Worm (Caenorhabditis elegans) whole organism, L1 larva: ENCODE measurements around the gene nspe-5.

Experiments used
- C16A3.4 ChIP-seq: fragments of 150-350 bp; optimal IDR thresholded peaks from 2 replicates; lab custom pipeline; 2014; ENCODE audit warnings: missing biosample characterization, missing genetic modification characterization
- C34B4.2 ChIP-seq: sonication (generic microtip); optimal IDR thresholded peaks from 2 replicates; lab custom pipeline; 2017; ENCODE audit warnings: mild to moderate bottlenecking, missing genetic modification characterization, missing compliant biosample characterization
- F16B12.6 ChIP-seq: fragments of 150-350 bp; optimal IDR thresholded peaks from 2 replicates; lab custom pipeline; 2014; ENCODE audit warnings: missing biosample characterization, missing genetic modification characterization
- aha-1 ChIP-seq: fragments of 150-350 bp; optimal IDR thresholded peaks from 2 replicates; lab custom pipeline; 2014; ENCODE audit warnings: missing biosample characterization, missing genetic modification characterization
- alr-1 ChIP-seq: fragments of 200-800 bp; sonication (Bioruptor generic); optimal IDR thresholded peaks from 2 replicates; lab custom pipeline; 2018; ENCODE audit warnings: borderline replicate concordance, mild to moderate bottlenecking, missing genetic modification characterization, missing compliant biosample characterization
- aly-2 ChIP-seq: fragments of 150-350 bp; optimal IDR thresholded peaks from 2 replicates; lab custom pipeline; 2014; ENCODE audit warnings: missing biosample characterization, missing genetic modification characterization
- ceh-8 ChIP-seq: fragments of 200-800 bp; sonication (Bioruptor generic); optimal IDR thresholded peaks from 2 replicates; lab custom pipeline; 2018; ENCODE audit warnings: mild to moderate bottlenecking, missing genetic modification characterization, moderate library complexity, missing compliant biosample characterization
- ceh-90 ChIP-seq: sonication (generic microtip); optimal IDR thresholded peaks from 2 replicates; lab custom pipeline; 2016; ENCODE audit warnings: missing genetic modification characterization, missing compliant biosample characterization
- ces-1 ChIP-seq: fragments of 150-350 bp; optimal IDR thresholded peaks from 2 replicates; lab custom pipeline; 2014; ENCODE audit warnings: missing biosample characterization, missing genetic modification reagents, missing genetic modification characterization
- dsc-1 ChIP-seq: sonication (generic microtip); optimal IDR thresholded peaks from 2 replicates; lab custom pipeline; 2016; ENCODE audit warnings: mild to moderate bottlenecking, missing genetic modification characterization, missing compliant biosample characterization
- efl-3 ChIP-seq: fragments of 200-800 bp; sonication (Bioruptor generic); optimal IDR thresholded peaks from 2 replicates; lab custom pipeline; 2018; ENCODE audit warnings: mild to moderate bottlenecking, missing genetic modification characterization, missing compliant biosample characterization
- egl-13 ChIP-seq: sonication (generic microtip); optimal IDR thresholded peaks from 2 replicates; lab custom pipeline; 2016; ENCODE audit warnings: missing genotype, missing genetic modification reagents, missing genetic modification characterization, missing compliant biosample characterization
- egl-27 ChIP-seq, 2 experiments: fragments of 150-350 bp in 1 of 2; sonication (generic microtip); optimal IDR thresholded peaks; 3 replicates each; lab custom pipeline; 2017 to 2018; ENCODE audit warnings: missing biosample characterization in 2 of 2, missing genetic modification characterization in 2 of 2, missing genetic modification reagents in 2 of 2
- ets-5 ChIP-seq: fragments of 200-800 bp; sonication (Bioruptor generic); IDR thresholded peaks from 2 replicates; pipeline ENCODE4 v1.3.6; 2022; ENCODE audit warnings: missing genetic modification characterization, missing compliant biosample characterization
- fkh-10 ChIP-seq: sonication (generic microtip); optimal IDR thresholded peaks from 2 replicates; lab custom pipeline; 2017; ENCODE audit warnings: missing biosample characterization, missing genetic modification reagents, missing genetic modification characterization
- fkh-4 ChIP-seq: sonication (generic microtip); optimal IDR thresholded peaks from 2 replicates; lab custom pipeline; 2016; ENCODE audit warnings: missing compliant biosample characterization, missing genetic modification characterization, borderline replicate concordance
- fkh-8 ChIP-seq: sonication (generic microtip); optimal IDR thresholded peaks from 2 replicates; lab custom pipeline; 2016; ENCODE audit warnings: mild to moderate bottlenecking, missing genetic modification characterization, missing compliant biosample characterization
- grh-1 ChIP-seq: fragments of 200-800 bp; sonication (Bioruptor generic); IDR thresholded peaks from 2 replicates; pipeline ENCODE4 v1.3.6; 2022; ENCODE audit warnings: missing genetic modification reagents, missing genetic modification characterization, missing compliant biosample characterization
- hlh-17 ChIP-seq: fragments of 200-800 bp; sonication (Bioruptor generic); optimal IDR thresholded peaks from 2 replicates; lab custom pipeline; 2018; ENCODE audit warnings: missing genetic modification characterization, mild to moderate bottlenecking, missing compliant biosample characterization, moderate library complexity, borderline replicate concordance
- hlh-4 ChIP-seq: sonication (generic microtip); optimal IDR thresholded peaks from 2 replicates; lab custom pipeline; 2016; ENCODE audit warnings: mild to moderate bottlenecking, missing genetic modification characterization, missing compliant biosample characterization
- jun-1 ChIP-seq: fragments of 150-350 bp; optimal IDR thresholded peaks from 2 replicates; lab custom pipeline; 2014; ENCODE audit warnings: missing biosample characterization, missing genetic modification reagents, missing genetic modification characterization
- lin-13 ChIP-seq: fragments of 150-350 bp; optimal IDR thresholded peaks from 2 replicates; lab custom pipeline; 2014; ENCODE audit warnings: missing biosample characterization, missing genetic modification reagents, missing genetic modification characterization
- lin-14 ChIP-seq: fragments of 200-800 bp; sonication (Bioruptor generic); optimal IDR thresholded peaks from 2 replicates; lab custom pipeline; 2018; ENCODE audit warnings: mild to moderate bottlenecking, missing genetic modification characterization, moderate library complexity, missing compliant biosample characterization
- nhr-12 ChIP-seq: sonication (generic microtip); optimal IDR thresholded peaks from 2 replicates; lab custom pipeline; 2017; ENCODE audit warnings: missing biosample characterization, missing genetic modification characterization
- nhr-20 ChIP-seq: sonication (generic microtip); optimal IDR thresholded peaks from 2 replicates; lab custom pipeline; 2016; ENCODE audit warnings: mild to moderate bottlenecking, missing genetic modification characterization, missing compliant biosample characterization
- nhr-28 ChIP-seq: fragments of 150-350 bp; optimal IDR thresholded peaks from 2 replicates; lab custom pipeline; 2014; ENCODE audit warnings: missing biosample characterization, missing genetic modification characterization
- nhr-47 ChIP-seq: sonication (generic microtip); optimal IDR thresholded peaks from 2 replicates; lab custom pipeline; 2016; ENCODE audit warnings: mild to moderate bottlenecking, missing genetic modification characterization, moderate library complexity, missing compliant biosample characterization
- nhr-71 ChIP-seq: sonication (generic microtip); optimal IDR thresholded peaks from 2 replicates; lab custom pipeline; 2016; ENCODE audit warnings: mild to moderate bottlenecking, missing genetic modification characterization, moderate library complexity, missing compliant biosample characterization
- nhr-76 ChIP-seq: sonication (generic microtip); optimal IDR thresholded peaks from 2 replicates; lab custom pipeline; 2017; ENCODE audit warnings: missing biosample characterization, missing genetic modification characterization
- nhr-84 ChIP-seq: sonication (generic microtip); optimal IDR thresholded peaks from 2 replicates; lab custom pipeline; 2017; ENCODE audit warnings: missing biosample characterization, missing genetic modification characterization
- nhr-85 ChIP-seq: sonication (generic microtip); peaks from one replicate; lab custom pipeline; 2016; ENCODE audit warnings: missing genetic modification characterization, inconsistent platforms, missing compliant biosample characterization
- pax-3 ChIP-seq: fragments of 200-800 bp; sonication (Bioruptor generic); optimal IDR thresholded peaks from 2 replicates; lab custom pipeline; 2018; ENCODE audit warnings: mild to moderate bottlenecking, missing genetic modification characterization, moderate library complexity, missing compliant biosample characterization
- sup-37 ChIP-seq: fragments of 200-800 bp; sonication (Bioruptor generic); optimal IDR thresholded peaks from 2 replicates; lab custom pipeline; 2018; ENCODE audit warnings: mild to moderate bottlenecking, missing genetic modification characterization, missing compliant biosample characterization
- swsn-7 ChIP-seq: sonication (generic microtip); optimal IDR thresholded peaks from 2 replicates; lab custom pipeline; 2016; ENCODE audit warnings: missing genetic modification characterization, missing compliant biosample characterization
- unc-30 ChIP-seq: sonication (generic microtip); optimal IDR thresholded peaks from 2 replicates; lab custom pipeline; 2017; ENCODE audit warnings: missing biosample characterization, missing genetic modification characterization
- unc-98 ChIP-seq: fragments of 200-800 bp; sonication (Bioruptor generic); IDR thresholded peaks from 2 replicates; pipeline ENCODE4 v1.3.6; 2022; ENCODE audit warnings: missing genetic modification characterization, missing compliant biosample characterization
- xbp-1 ChIP-seq: sonication (generic microtip); optimal IDR thresholded peaks from 2 replicates; lab custom pipeline; 2016; ENCODE audit warnings: missing genetic modification characterization, missing compliant biosample characterization
- ztf-11 ChIP-seq, 2 experiments: sonication (generic microtip); optimal IDR thresholded peaks; 2 replicates each; lab custom pipeline; 2016 to 2017; ENCODE audit warnings: missing genetic modification characterization in 2 of 2, missing biosample characterization in 1 of 2, missing compliant biosample characterization in 1 of 2
- ztf-4 ChIP-seq: fragments of 150-350 bp; optimal IDR thresholded peaks from 2 replicates; lab custom pipeline; 2014; ENCODE audit warnings: missing biosample characterization, missing genetic modification characterization

Gene nspe-5

ce11 chrII:12668874-12669273 is 40.2 kb downstream of the nspe-5 start:
- TF ChIP-seq nhr-84 (tag; lab: Kevin White, UChicago) (no peak), nhr-47 (tag; lab: Kevin White, UChicago) (peak; percentile 44), dsc-1 (tag; lab: Kevin White, UChicago) (peak; percentile 88), aly-2 (tag; lab: Kevin White, UChicago) (no peak), ztf-11 (tag; optimal IDR thresholded peaks at IDR 0.05; lab: Kevin White, UChicago) (no peak), xbp-1 (no peak), pax-3 (peak; percentile 69), efl-3 (GFP tag; lab: Kevin White, UChicago) (no peak), nhr-71 (tag; lab: Kevin White, UChicago) (peak; percentile 17), fkh-8 (tag; lab: Kevin White, UChicago) (peak; percentile 82), egl-13 (tag; lab: Kevin White, UChicago) (peak; percentile 21), alr-1 (tag; lab: Kevin White, UChicago) (no peak), fkh-4 (peak; percentile 32), swsn-7 (tag; lab: Kevin White, UChicago) (peak; percentile 3), nhr-20 (peak; percentile 6), ceh-8 (GFP tag; lab: Kevin White, UChicago) (no peak), lin-13 (no peak), C16A3.4 (tag; lab: Kevin White, UChicago) (no peak)

ce11 chrII:12669342-12669741 is 40.7 kb downstream of the nspe-5 start:
- TF ChIP-seq C34B4.2 (tag; lab: Kevin White, UChicago) (no peak), ztf-4 (tag; lab: Kevin White, UChicago) (no peak), F16B12.6 (tag; lab: Kevin White, UChicago) (no peak), nhr-20 (no peak), jun-1 (no peak), unc-98 (GFP tag; lab: Robert Waterston, UW) (no peak), lin-14 (GFP tag; lab: Kevin White, UChicago) (peak; percentile 1), hlh-17 (GFP tag; lab: Kevin White, UChicago) (no peak), fkh-10 (GFP tag; lab: Kevin White, UChicago) (peak; percentile 69)

- TF ChIP-seq hlh-4 (tag; lab: Kevin White, UChicago) (no peak), grh-1 (GFP tag; lab: Robert Waterston, UW) (no peak), nhr-12 (tag; lab: Kevin White, UChicago) (no peak), nhr-76 (no peak), ets-5 (GFP tag; lab: Robert Waterston, UW) (no peak), fkh-8 (tag; lab: Kevin White, UChicago) (no peak), nhr-85 (tag; lab: Kevin White, UChicago) (no peak), sup-37 (GFP tag; lab: Kevin White, UChicago) (no peak), nhr-28 (tag; lab: Kevin White, UChicago) (no peak), unc-98 (GFP tag; lab: Robert Waterston, UW) (no peak), unc-30 (no peak), fkh-4 (no peak), nhr-20 (no peak), egl-27 (tag; optimal IDR thresholded peaks at IDR 0.05; lab: Kevin White, UChicago) (no peak), F16B12.6 (tag; lab: Kevin White, UChicago) (no peak), aha-1 (tag; lab: Kevin White, UChicago) (no peak), ceh-90 (tag; lab: Kevin White, UChicago) (no peak), ces-1 (GFP tag; lab: Kevin White, UChicago) (no peak)
- TF ChIP-seq, all 84 proteins: peak for 0
Observed at ce11 chrII:12669882-12670281, 41.2 kb downstream of the nspe-5 start.
